Worm (Caenorhabditis elegans) whole organism, L2 larva: Measurements from ENCODE around the gene T26H5.10.

Experiments used
- R02D3.7 ChIP-seq: fragments of 150-350 bp; optimal IDR thresholded peaks from 2 replicates; lab custom pipeline; 2014; ENCODE audit warnings: missing biosample characterization, missing genetic modification characterization
- unc-39 ChIP-seq: fragments of 150-350 bp; optimal IDR thresholded peaks from 2 replicates; lab custom pipeline; 2014; ENCODE audit warnings: missing biosample characterization, missing genetic modification characterization
- unc-62 ChIP-seq: fragments of 150-350 bp; optimal IDR thresholded peaks from 2 replicates; lab custom pipeline; 2014; ENCODE audit warnings: missing biosample characterization, missing genetic modification reagents, missing genetic modification characterization

DNA sequence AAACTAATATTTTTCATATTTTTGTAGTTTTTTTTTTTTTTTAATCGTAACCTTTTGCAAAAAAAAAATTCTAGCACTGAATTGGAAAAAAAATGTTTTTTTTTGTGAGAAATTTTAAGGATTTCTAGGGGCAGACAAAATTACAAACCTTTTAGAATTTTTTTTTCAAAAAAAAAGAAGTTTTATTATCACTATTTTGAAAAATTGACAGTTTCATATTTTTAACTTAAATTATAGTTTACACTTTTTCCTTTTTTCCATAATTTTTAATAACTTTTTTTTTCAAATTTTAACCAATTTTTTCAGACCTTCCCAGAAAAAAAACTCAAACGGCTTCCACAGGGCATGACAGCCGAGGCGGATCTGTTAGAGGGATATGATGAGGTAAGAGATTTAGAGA, 27.4 kb upstream of the T26H5.10 start, which contains the start of gene dpf-1:
- no peak for TF ChIP-seq unc-62 (GFP tag; lab: Kevin White, UChicago)
- no peak for TF ChIP-seq unc-39
- TF ChIP-seq R02D3.7 (tag; lab: Kevin White, UChicago): no peak
